Worm (Caenorhabditis elegans): ENCODE results near the gene sdhb-1.

ce11 chrII:9346490-9346889, 6.0 kb downstream of the sdhb-1 start, which contains the start of gene F42A8.1:
- TF ChIP-seq tab-1 (GFP tag; IDR thresholded peaks at IDR 0.05) (no peak), flt-1 (GFP tag; IDR thresholded peaks at IDR 0.05) (no peak), ztf-29 (GFP tag; IDR thresholded peaks at IDR 0.05) (no peak)

Data from whole organism, midembryonic.